Worm (Caenorhabditis elegans): Measurements from ENCODE around the gene F01F1.14.

F01F1.14 gene

ce11 chrIII:5882823-5883222, at the start of gene F01F1.14:
Gene F01F1.14, minus strand, starts transcription at chrIII:5882923.
- TF ChIP-seq unc-62 (GFP tag; optimal IDR thresholded peaks at IDR 0.05) = no peak

- no peak for TF ChIP-seq unc-62 (GFP tag; optimal IDR thresholded peaks at IDR 0.05)
Measured at ce11 chrIII:5931433-5931994, 48.8 kb upstream of the F01F1.14 start, which contains the start of gene EGAP1.5. Gene EGAP1.5, plus strand, starts transcription at chrIII:5931721.

- TF ChIP-seq unc-62 (GFP tag; optimal IDR thresholded peaks at IDR 0.05) = no peak
Measured at ce11 chrIII:5930659-5931058, 47.9 kb upstream of the F01F1.14 start.

ce11 chrIII:5925724-5926123, 43.0 kb upstream of the F01F1.14 start, which contains the start of the genes dnc-2 and bcl-7:
Gene dnc-2, minus strand, starts transcription at chrIII:5925756.
Gene bcl-7, plus strand, starts transcription at chrIII:5926086.
- no peak for TF ChIP-seq unc-62 (GFP tag; optimal IDR thresholded peaks at IDR 0.05)

- no peak for TF ChIP-seq unc-62 (GFP tag; optimal IDR thresholded peaks at IDR 0.05)
Measured at ce11 chrIII:5922236-5922635, 39.5 kb upstream of the F01F1.14 start.

- TF ChIP-seq unc-62 (GFP tag; optimal IDR thresholded peaks at IDR 0.05) = no peak
Measured at ce11 chrIII:5921067-5921678, 38.5 kb upstream of the F01F1.14 start.

- TF ChIP-seq unc-62 (GFP tag; optimal IDR thresholded peaks at IDR 0.05) = no peak
Measured at ce11 chrIII:5919799-5920387, 37.2 kb upstream of the F01F1.14 start, which contains the start of the genes tdo-2 and C28H8.2. Gene tdo-2, minus strand, starts transcription at chrIII:5919955. Gene C28H8.2, plus strand, starts transcription at chrIII:5920322.

- TF ChIP-seq unc-62 (GFP tag; optimal IDR thresholded peaks at IDR 0.05) = no peak
Measured at ce11 chrIII:5917365-5917958, 34.7 kb upstream of the F01F1.14 start.

- TF ChIP-seq unc-62 (GFP tag; optimal IDR thresholded peaks at IDR 0.05) = no peak
Measured at ce11 chrIII:5915926-5916325, 33.2 kb upstream of the F01F1.14 start.

- no peak for TF ChIP-seq unc-62 (GFP tag; optimal IDR thresholded peaks at IDR 0.05)
Measured at ce11 chrIII:5914717-5915116, 32.0 kb upstream of the F01F1.14 start.

- no peak for TF ChIP-seq unc-62 (GFP tag; optimal IDR thresholded peaks at IDR 0.05)
Measured at ce11 chrIII:5908408-5908807, 25.7 kb upstream of the F01F1.14 start, which contains the start of gene C28H8.3. Gene C28H8.3, plus strand, starts transcription at chrIII:5908700.

ce11 chrIII:5906749-5907148, 24.0 kb upstream of the F01F1.14 start, which contains the start of gene erd-2.2:
Gene erd-2.2, plus strand, starts transcription at chrIII:5907049.
- TF ChIP-seq unc-62 (GFP tag; optimal IDR thresholded peaks at IDR 0.05) = no peak

- TF ChIP-seq unc-62 (GFP tag; optimal IDR thresholded peaks at IDR 0.05) = no peak
Measured at ce11 chrIII:5906059-5906458, 23.3 kb upstream of the F01F1.14 start, which contains the start of gene dpff-1. Gene dpff-1, minus strand, starts transcription at chrIII:5906346.

ce11 chrIII:5902558-5902957, 19.8 kb upstream of the F01F1.14 start:
- no peak for TF ChIP-seq unc-62 (GFP tag; optimal IDR thresholded peaks at IDR 0.05)

- TF ChIP-seq unc-62 (GFP tag; optimal IDR thresholded peaks at IDR 0.05) = no peak
Measured at ce11 chrIII:5900709-5901108, 18.0 kb upstream of the F01F1.14 start.

- no peak for TF ChIP-seq unc-62 (GFP tag; optimal IDR thresholded peaks at IDR 0.05)
Measured at ce11 chrIII:5898631-5899030, 15.9 kb upstream of the F01F1.14 start.

Data from whole organism, dauer.